Fruit fly (Drosophila melanogaster): ENCODE results near the gene Alg7.
A peak's percentile ranks its signal among the peaks of the same experiment; 100 is the strongest.

dm6 chr2L:13156349-13156748, 22.7 kb upstream of the Alg7 start:
- TF ChIP-seq br (GFP tag; optimal IDR thresholded peaks at IDR 0.05) (no peak), pan (optimal IDR thresholded peaks at IDR 0.05) (no peak), lola (GFP tag; optimal IDR thresholded peaks at IDR 0.05) (no peak), Myc (optimal IDR thresholded peaks at IDR 0.05) (no peak), h (GFP tag; optimal IDR thresholded peaks at IDR 0.05) (no peak), Sp1 (GFP tag; optimal IDR thresholded peaks at IDR 0.05) (peak; percentile 1), psq (GFP tag; optimal IDR thresholded peaks at IDR 0.05) (peak; percentile 22), fru (GFP tag; optimal IDR thresholded peaks at IDR 0.05) (no peak), dl (GFP tag; optimal IDR thresholded peaks at IDR 0.05; ENCODE audit: insufficient read depth in 1 of 2, partially characterized antibody in 2 of 2) (no peak), Hr78 (GFP tag; optimal IDR thresholded peaks at IDR 0.05) (no peak), N (GFP tag; optimal IDR thresholded peaks at IDR 0.05) (no peak)
